Worm (Caenorhabditis elegans) whole organism, young adult: ENCODE measurements around the gene let-858.

Experiments used
- B0019.2 ChIP-seq: fragments of 200-800 bp; sonication (Bioruptor generic); conservative IDR thresholded peaks from 2 replicates; pipeline ENCODE4 v1.3.6; 2022; ENCODE audit warnings: missing genetic modification reagents, missing genetic modification characterization, missing compliant biosample characterization
- B0035.1 ChIP-seq: sonication (generic microtip); optimal IDR thresholded peaks from 2 replicates; lab custom pipeline; 2016; ENCODE audit warnings: missing genetic modification characterization, mild to moderate bottlenecking, missing compliant biosample characterization, missing genotype, missing genetic modification reagents
- F22D6.2 ChIP-seq: sonication (generic microtip); optimal IDR thresholded peaks from 2 replicates; lab custom pipeline; 2016; ENCODE audit warnings: mild to moderate bottlenecking, missing genetic modification characterization, missing compliant biosample characterization
- F37B4.10 ChIP-seq: fragments of 200-800 bp; sonication (Bioruptor generic); IDR thresholded peaks from 2 replicates; pipeline ENCODE4 v1.3.6; 2022; ENCODE audit warnings: missing genetic modification characterization, missing compliant biosample characterization
- F39B2.1 ChIP-seq: fragments of 200-800 bp; sonication (Bioruptor generic); IDR thresholded peaks from 2 replicates; pipeline ENCODE4 v1.3.6; 2022; ENCODE audit warnings: missing genetic modification reagents, missing genetic modification characterization, missing compliant biosample characterization
- F49E8.2 ChIP-seq: sonication (generic microtip); optimal IDR thresholded peaks from 3 replicates; lab custom pipeline; 2017; ENCODE audit warnings: missing genetic modification characterization, mild to moderate bottlenecking, missing compliant biosample characterization, antibody characterized with exemption, moderate library complexity; ENCODE audit not compliant: insufficient read depth
- F57C9.4 ChIP-seq: sonication (generic microtip); optimal IDR thresholded peaks from 2 replicates; lab custom pipeline; 2017; ENCODE audit warnings: mild to moderate bottlenecking, missing genetic modification characterization, missing compliant biosample characterization
- K12H6.12 ChIP-seq: fragments of 200-800 bp; sonication (Bioruptor generic); optimal IDR thresholded peaks from 2 replicates; lab custom pipeline; 2018; ENCODE audit warnings: mild to moderate bottlenecking, missing genetic modification characterization, missing compliant biosample characterization
- Y53F4B.3 ChIP-seq: fragments of 200-800 bp; sonication (Bioruptor generic); IDR thresholded peaks from 2 replicates; pipeline ENCODE4 v1.3.6; 2022; ENCODE audit warnings: missing genetic modification reagents, missing genetic modification characterization, missing compliant biosample characterization
- Y53G8AR.9 ChIP-seq: fragments of 200-800 bp; sonication (Bioruptor generic); conservative IDR thresholded peaks from 2 replicates; pipeline ENCODE4 v1.3.6; 2022; ENCODE audit warnings: missing genetic modification reagents, missing genetic modification characterization, missing compliant biosample characterization
- Y67H2A.10 ChIP-seq: fragments of 200-800 bp; sonication (Bioruptor generic); conservative IDR thresholded peaks from 2 replicates; pipeline ENCODE4 v1.3.6; 2022; ENCODE audit warnings: missing genetic modification reagents, missing genetic modification characterization, missing compliant biosample characterization
- Y95B8A.8 ChIP-seq: fragments of 200-800 bp; sonication (Bioruptor generic); IDR thresholded peaks from 2 replicates; pipeline ENCODE4 v1.3.6; 2022; ENCODE audit warnings: missing genetic modification reagents, missing genetic modification characterization, missing compliant biosample characterization
- ZK185.1 ChIP-seq: sonication (generic microtip); optimal IDR thresholded peaks from 2 replicates; lab custom pipeline; 2016; ENCODE audit warnings: mild to moderate bottlenecking, missing genetic modification characterization, missing compliant biosample characterization; ENCODE audit not compliant: poor library complexity, severe bottlenecking
- akir-1 ChIP-seq: fragments of 200-800 bp; sonication (Bioruptor generic); optimal IDR thresholded peaks from 2 replicates; lab custom pipeline; 2018; ENCODE audit warnings: mild to moderate bottlenecking, missing genetic modification characterization, moderate library complexity, missing compliant biosample characterization
- aptf-2 ChIP-seq: fragments of 200-800 bp; sonication (Bioruptor generic); conservative IDR thresholded peaks from 2 replicates; pipeline ENCODE4 v1.3.6; 2022; ENCODE audit warnings: missing genetic modification reagents, missing genetic modification characterization, missing compliant biosample characterization
- attf-6 ChIP-seq: fragments of 200-800 bp; sonication (Bioruptor generic); IDR thresholded peaks from 2 replicates; pipeline ENCODE4 v1.3.6; 2022; ENCODE audit warnings: missing genetic modification reagents, missing genetic modification characterization, missing compliant biosample characterization
- bed-1 ChIP-seq: fragments of 200-800 bp; sonication (Bioruptor generic); IDR thresholded peaks from 2 replicates; pipeline ENCODE4 v1.3.6; 2022; ENCODE audit warnings: missing genetic modification reagents, missing genetic modification characterization, missing compliant biosample characterization
- bed-2 ChIP-seq: fragments of 200-800 bp; sonication (Bioruptor generic); IDR thresholded peaks from 2 replicates; pipeline ENCODE4 v1.3.6; 2022; ENCODE audit warnings: missing genetic modification reagents, missing genetic modification characterization, missing compliant biosample characterization
- ceh-100 ChIP-seq: fragments of 200-800 bp; sonication (Bioruptor generic); IDR thresholded peaks from 2 replicates; pipeline ENCODE4 v1.3.6; 2022; ENCODE audit warnings: missing genetic modification reagents, missing genetic modification characterization, missing compliant biosample characterization
- ceh-27 ChIP-seq: fragments of 200-800 bp; sonication (Bioruptor generic); optimal IDR thresholded peaks from 2 replicates; lab custom pipeline; 2018; ENCODE audit warnings: mild to moderate bottlenecking, missing genetic modification characterization, moderate library complexity, missing compliant biosample characterization
- ceh-40 ChIP-seq: fragments of 200-800 bp; sonication (Bioruptor generic); IDR thresholded peaks from 2 replicates; pipeline ENCODE4 v1.3.6; 2022; ENCODE audit warnings: missing genetic modification characterization, missing compliant biosample characterization
- ceh-58 ChIP-seq: fragments of 200-800 bp; sonication (Bioruptor generic); IDR thresholded peaks from 2 replicates; pipeline ENCODE4 v1.3.6; 2022; ENCODE audit warnings: missing genetic modification characterization, missing compliant biosample characterization
- dox-1 ChIP-seq: fragments of 200-800 bp; sonication (Bioruptor generic); IDR thresholded peaks from 2 replicates; pipeline ENCODE4 v1.3.6; 2022; ENCODE audit warnings: missing genetic modification reagents, missing genetic modification characterization, missing compliant biosample characterization
- dpl-1 ChIP-seq: fragments of 150-350 bp; optimal IDR thresholded peaks from 2 replicates; lab custom pipeline; 2014; ENCODE audit warnings: missing biosample characterization, missing genetic modification reagents, missing genetic modification characterization
- ets-4 ChIP-seq: fragments of 200-800 bp; sonication (Bioruptor generic); optimal IDR thresholded peaks from 2 replicates; lab custom pipeline; 2018; ENCODE audit warnings: mild to moderate bottlenecking, missing genetic modification characterization, missing compliant biosample characterization
- let-607 ChIP-seq, 2 experiments: fragments of 200-800 bp in 1 of 2; sonication (Bioruptor generic) in 1 of 2; sonication (generic microtip) in 1 of 2; optimal IDR thresholded peaks; 2 replicates each; lab custom pipeline; 2016 to 2018; ENCODE audit warnings: mild to moderate bottlenecking in 2 of 2, missing compliant biosample characterization in 2 of 2, missing genetic modification characterization in 2 of 2, moderate library complexity in 2 of 2, missing genotype in 1 of 2
- lin-26 ChIP-seq: fragments of 200-800 bp; sonication (Bioruptor generic); IDR thresholded peaks from 2 replicates; pipeline ENCODE4 v1.3.6; 2022; ENCODE audit warnings: missing genetic modification reagents, missing genetic modification characterization, missing compliant biosample characterization
- madf-10 ChIP-seq: sonication (generic microtip); optimal IDR thresholded peaks from 2 replicates; lab custom pipeline; 2016; ENCODE audit warnings: mild to moderate bottlenecking, missing genetic modification characterization, missing compliant biosample characterization
- mcd-1 ChIP-seq: fragments of 200-800 bp; sonication (Bioruptor generic); IDR thresholded peaks from 2 replicates; pipeline ENCODE4 v1.3.6; 2022; ENCODE audit warnings: missing genetic modification reagents, missing genetic modification characterization, missing compliant biosample characterization
- mel-28 ChIP-seq: sonication (generic microtip); optimal IDR thresholded peaks from 2 replicates; lab custom pipeline; 2016; ENCODE audit warnings: borderline replicate concordance, mild to moderate bottlenecking, missing genetic modification characterization, missing compliant biosample characterization
- nhr-27 ChIP-seq: fragments of 200-800 bp; sonication (Bioruptor generic); optimal IDR thresholded peaks from 2 replicates; lab custom pipeline; 2018; ENCODE audit warnings: mild to moderate bottlenecking, missing genetic modification characterization, moderate library complexity, missing compliant biosample characterization
- nhr-80 ChIP-seq: sonication (generic microtip); optimal IDR thresholded peaks from 2 replicates; lab custom pipeline; 2016; ENCODE audit warnings: missing genetic modification characterization, missing compliant biosample characterization
- pha-4 ChIP-seq: fragments of 150-350 bp; sonication (generic microtip); optimal IDR thresholded peaks from 2 replicates; lab custom pipeline; 2014; ENCODE audit warnings: missing biosample characterization, missing genetic modification reagents, missing genetic modification characterization
- rec-8 ChIP-seq, 2 experiments: sonication (generic microtip); optimal IDR thresholded peaks; 2 replicates each; lab custom pipeline; 2016; ENCODE audit warnings: mild to moderate bottlenecking in 2 of 2, missing genetic modification characterization in 2 of 2, missing genetic modification reagents in 2 of 2, missing genotype in 2 of 2, missing biosample characterization in 1 of 2, missing compliant biosample characterization in 1 of 2, moderate library complexity in 1 of 2
- repo-1 ChIP-seq: sonication (generic microtip); optimal IDR thresholded peaks from 2 replicates; lab custom pipeline; 2017; ENCODE audit warnings: mild to moderate bottlenecking, missing genetic modification characterization, missing compliant biosample characterization
- sea-2 ChIP-seq: fragments of 200-800 bp; sonication (Bioruptor generic); IDR thresholded peaks from 2 replicates; pipeline ENCODE4 v1.3.6; 2022; ENCODE audit warnings: missing genetic modification characterization, missing compliant biosample characterization
- sptf-2 ChIP-seq: fragments of 200-800 bp; sonication (Bioruptor generic); optimal IDR thresholded peaks from 2 replicates; lab custom pipeline; 2018; ENCODE audit warnings: mild to moderate bottlenecking, missing genetic modification characterization, missing compliant biosample characterization
- xnd-1 ChIP-seq: sonication (generic microtip); optimal IDR thresholded peaks from 2 replicates; lab custom pipeline; 2016; ENCODE audit warnings: missing genotype, missing genetic modification reagents, missing genetic modification characterization, missing compliant biosample characterization
- zim-3 ChIP-seq: sonication (generic microtip); optimal IDR thresholded peaks from 2 replicates; lab custom pipeline; 2017; ENCODE audit warnings: mild to moderate bottlenecking, missing genetic modification characterization, moderate library complexity, missing compliant biosample characterization
- ztf-18 ChIP-seq: sonication (generic microtip); optimal IDR thresholded peaks from 2 replicates; lab custom pipeline; 2016; ENCODE audit warnings: missing genotype, mild to moderate bottlenecking, missing genetic modification characterization, missing compliant biosample characterization
- ztf-28 ChIP-seq: fragments of 200-800 bp; sonication (Bioruptor generic); IDR thresholded peaks from 2 replicates; pipeline ENCODE4 v1.3.6; 2022; ENCODE audit warnings: missing genetic modification reagents, missing genetic modification characterization, missing compliant biosample characterization

The let-858 gene

ce11 chrII:11016835-11016883 is 5.5 kb upstream of the let-858 start, which contains the start of gene ram-2:
Gene ram-2, minus strand, starts transcription at chrII:11016881.
- TF ChIP-seq ceh-100 (GFP tag; lab: Robert Waterston, UW) (no peak), madf-10 (tag; lab: Kevin White, UChicago) (no peak), bed-1 (no peak), mel-28 (tag; lab: Kevin White, UChicago) (no peak), Y53G8AR.9 (GFP tag; lab: Robert Waterston, UW) (no peak), Y95B8A.8 (GFP tag; lab: Robert Waterston, UW) (no peak), xnd-1 (tag; lab: Kevin White, UChicago) (no peak), lin-26 (no peak), zim-3 (tag; lab: Kevin White, UChicago) (no peak), Y53F4B.3 (GFP tag; lab: Robert Waterston, UW) (no peak), repo-1 (tag; lab: Kevin White, UChicago) (no peak), let-607 (tag; optimal IDR thresholded peaks at IDR 0.05; lab: Kevin White, UChicago) (no peak), ztf-28 (GFP tag; lab: Robert Waterston, UW) (no peak), ets-4 (GFP tag; lab: Kevin White, UChicago) (no peak), sea-2 (GFP tag; lab: Robert Waterston, UW) (no peak), B0019.2 (GFP tag; lab: Robert Waterston, UW) (no peak), mcd-1 (GFP tag; lab: Robert Waterston, UW) (no peak), Y67H2A.10 (GFP tag; lab: Robert Waterston, UW) (no peak), F57C9.4 (no peak), ceh-40 (GFP tag; lab: Robert Waterston, UW) (no peak)

ce11 chrII:11016884-11017283 is 5.3 kb upstream of the let-858 start:
- TF ChIP-seq pha-4 (tag; lab: Kevin White, UChicago) (no peak), Y53G8AR.9 (GFP tag; lab: Robert Waterston, UW) (no peak), akir-1 (no peak), aptf-2 (GFP tag; lab: Robert Waterston, UW) (no peak), ceh-100 (GFP tag; lab: Robert Waterston, UW) (no peak), nhr-80 (no peak), attf-6 (no peak), F22D6.2 (tag; lab: Kevin White, UChicago) (no peak), ceh-27 (GFP tag; lab: Kevin White, UChicago) (no peak), F49E8.2 (tag; lab: Kevin White, UChicago) (no peak)
- TF ChIP-seq, all 124 proteins: peak for 0

- no peak for TF ChIP-seq ZK185.1 (tag; lab: Kevin White, UChicago)
- TF ChIP-seq, all 124 proteins: peak for 0
Observed at ce11 chrII:11020707-11021106, 1.5 kb upstream of the let-858 start.

ce11 chrII:11025566-11025965 is 3.4 kb downstream of the let-858 start, which contains the start of gene F33A8.7:
Gene F33A8.7, minus strand, starts transcription at chrII:11025666.
- no peak for TF ChIP-seq dox-1 (GFP tag; lab: Robert Waterston, UW)
- no peak for TF ChIP-seq dpl-1 (GFP tag; lab: Kevin White, UChicago)
- TF ChIP-seq B0035.1 (tag; lab: Kevin White, UChicago): no peak
- TF ChIP-seq ztf-18 (tag; lab: Kevin White, UChicago): no peak
- TF ChIP-seq sptf-2: no peak
- TF ChIP-seq aptf-2 (GFP tag; lab: Robert Waterston, UW): no peak
- no peak for TF ChIP-seq repo-1 (tag; lab: Kevin White, UChicago)
- TF ChIP-seq nhr-27 (tag; lab: Kevin White, UChicago): no peak
- no peak for TF ChIP-seq ceh-58
- TF ChIP-seq F37B4.10 (GFP tag; lab: Robert Waterston, UW): no peak
- TF ChIP-seq F39B2.1 (GFP tag; lab: Robert Waterston, UW): no peak
- TF ChIP-seq bed-2 (GFP tag; lab: Robert Waterston, UW): no peak
- TF ChIP-seq rec-8 (tag; optimal IDR thresholded peaks at IDR 0.05; lab: Kevin White, UChicago): no peak
- no peak for TF ChIP-seq ztf-28 (GFP tag; lab: Robert Waterston, UW)
- TF ChIP-seq K12H6.12 (tag; lab: Kevin White, UChicago): no peak
- TF ChIP-seq, all 124 proteins: peak for 0
